Worm (Caenorhabditis elegans) whole organism, midembryonic: Measurements from ENCODE around the gene H01M10.2.

Experiments
- T22C8.4 ChIP-seq: fragments of 200-800 bp; sonication (Bioruptor generic); IDR thresholded peaks from 2 replicates; pipeline ENCODE4 v1.3.6; 2022; ENCODE audit warnings: missing genetic modification characterization, missing compliant biosample characterization
- cog-1 ChIP-seq: sonication (generic microtip); optimal IDR thresholded peaks from 2 replicates; lab custom pipeline; 2016; ENCODE audit warnings: missing genetic modification characterization, missing compliant biosample characterization
- flt-1 ChIP-seq: fragments of 200-800 bp; sonication (Bioruptor generic); IDR thresholded peaks from 2 replicates; pipeline ENCODE4 v1.3.6; 2022; ENCODE audit warnings: missing genetic modification characterization, missing compliant biosample characterization
- med-1 ChIP-seq: sonication (generic microtip); optimal IDR thresholded peaks from 2 replicates; lab custom pipeline; 2017; ENCODE audit warnings: missing genetic modification characterization, mild to moderate bottlenecking, missing compliant biosample characterization, antibody characterized with exemption, missing genetic modification reagents; ENCODE audit not compliant: insufficient read depth
- tab-1 ChIP-seq: fragments of 200-800 bp; sonication (Bioruptor generic); IDR thresholded peaks from 2 replicates; pipeline ENCODE4 v1.3.6; 2022; ENCODE audit warnings: missing genetic modification characterization, missing compliant biosample characterization

- TF ChIP-seq cog-1 (tag; lab: Kevin White, UChicago) (peak; percentile 56), flt-1 (no peak), med-1 (no peak), T22C8.4 (0 out of 2 replicates have a peak, but pooled peaks have one; percentile 40), tab-1 (GFP tag; lab: Robert Waterston, UW) (no peak)
These were observed 6.0 kb upstream of the H01M10.2 start for ce11 chrX:2591586-2592000.
